Worm (Caenorhabditis elegans) whole organism, dauer: ENCODE results near the gene idh-2.

ENCODE experiments used
- unc-62 ChIP-seq: sonication (generic microtip); optimal IDR thresholded peaks from 2 replicates; lab custom pipeline; 2017; ENCODE audit warnings: missing biosample characterization, missing genetic modification reagents, missing genetic modification characterization

Gene idh-2

DNA sequence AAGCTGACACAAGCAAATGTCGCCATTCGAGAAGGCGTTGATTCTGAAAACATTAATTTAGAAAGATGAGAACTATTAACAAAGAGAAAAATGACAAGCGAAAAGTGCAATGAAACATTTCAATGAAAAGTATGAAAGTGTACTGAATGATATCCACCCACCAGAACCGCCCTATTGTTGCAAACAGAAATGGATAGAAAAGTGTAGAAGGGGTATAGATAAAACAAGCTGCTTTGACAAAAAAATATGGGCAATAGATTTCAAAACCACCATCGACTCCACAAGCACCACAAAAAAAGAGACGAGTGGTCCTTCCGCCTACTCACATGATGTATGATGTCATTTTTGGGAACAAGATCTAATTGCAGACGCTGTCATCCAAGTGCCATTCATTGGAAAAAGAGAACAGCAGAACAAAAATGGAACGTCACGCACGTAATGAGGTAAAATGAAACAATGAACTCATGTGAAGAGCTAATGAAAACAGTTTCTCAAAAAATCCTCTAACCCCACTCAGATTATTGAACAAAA is 24.9 kb downstream of the idh-2 start, which contains the start of gene C34F6.10:
C34F6.10 (minus strand) TSS at position 51 of the 531 bp plus-strand sequence.
- TF ChIP-seq unc-62 (GFP tag; lab: Kevin White, UChicago): no peak

DNA sequence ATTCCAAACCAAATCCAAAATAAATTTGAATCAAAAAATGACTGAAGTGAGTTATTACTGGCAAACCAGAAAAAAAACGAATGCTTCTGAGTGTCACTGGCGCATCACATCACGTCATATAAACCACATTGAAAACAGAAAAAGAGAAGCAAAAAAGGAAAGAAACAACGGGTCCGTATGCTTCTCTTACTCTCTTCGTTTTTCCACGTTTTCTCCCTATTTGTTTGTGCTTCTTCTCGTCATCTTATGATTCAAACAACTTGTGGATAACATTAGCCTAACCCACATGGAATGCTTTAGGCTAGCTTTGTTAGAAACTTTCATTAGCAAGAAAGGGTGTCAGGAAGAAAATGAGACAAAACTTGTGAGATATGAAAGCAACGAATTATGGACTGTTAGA is 25.7 kb downstream of the idh-2 start:
- no peak for TF ChIP-seq unc-62 (GFP tag; lab: Kevin White, UChicago)

DNA sequence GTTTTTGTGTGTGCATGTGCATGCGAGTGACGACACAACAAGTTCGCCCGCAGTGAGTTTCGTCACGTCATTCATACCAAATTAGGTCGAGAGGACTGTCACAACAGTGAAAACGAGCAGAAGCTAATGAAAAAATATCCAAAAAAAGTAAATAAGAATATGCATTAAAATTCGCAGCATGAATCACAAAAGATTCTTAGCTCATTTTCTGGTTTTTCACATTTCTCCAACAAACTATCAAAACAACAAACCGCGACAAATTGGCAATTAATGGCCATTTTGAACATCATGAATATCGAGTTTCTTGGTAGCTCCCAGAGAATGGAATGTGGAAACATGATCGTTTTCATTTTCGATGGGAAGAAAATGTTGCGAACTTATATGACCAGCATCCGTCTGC is 27.8 kb downstream of the idh-2 start:
- no peak for TF ChIP-seq unc-62 (GFP tag; lab: Kevin White, UChicago)

DNA sequence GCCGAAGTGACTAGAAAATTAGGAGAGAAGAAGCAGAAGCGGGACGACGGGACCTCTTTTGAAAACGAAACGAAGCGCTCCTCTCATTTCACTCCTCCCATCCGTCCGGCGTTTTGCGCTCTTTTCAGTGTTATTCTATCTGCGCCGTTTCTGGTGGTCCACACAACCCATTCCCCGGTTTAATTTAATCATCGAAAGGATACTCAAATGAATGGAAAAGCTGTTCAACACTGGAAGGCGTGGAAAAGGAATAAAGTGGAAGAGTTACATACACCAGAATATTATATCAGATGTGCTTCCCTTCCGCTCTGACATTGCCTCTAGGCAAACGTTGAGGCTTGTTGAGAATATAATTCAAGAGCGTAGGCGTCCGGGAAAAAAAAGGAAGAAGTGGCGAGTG is 29.3 kb downstream of the idh-2 start:
- TF ChIP-seq unc-62 (GFP tag; lab: Kevin White, UChicago): no peak

DNA sequence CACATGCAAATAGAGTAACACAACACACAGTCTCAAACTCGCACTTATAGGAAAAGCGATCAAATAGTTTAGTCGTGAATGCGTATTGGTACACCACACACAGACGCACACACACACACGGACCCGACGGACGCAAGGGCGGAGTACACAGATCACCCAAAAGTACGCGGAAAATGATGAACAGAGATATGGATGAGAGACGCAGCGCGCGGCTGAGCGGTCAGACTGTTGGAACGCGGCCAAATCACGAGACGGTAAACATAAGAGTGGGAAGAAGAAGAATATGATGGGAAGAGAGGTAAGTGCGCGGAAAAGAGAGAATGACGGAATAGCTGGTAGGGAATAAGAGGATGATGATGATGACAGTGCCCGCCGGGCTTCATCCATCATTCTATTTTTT is 32.3 kb downstream of the idh-2 start:
- no peak for TF ChIP-seq unc-62 (GFP tag; lab: Kevin White, UChicago)

DNA sequence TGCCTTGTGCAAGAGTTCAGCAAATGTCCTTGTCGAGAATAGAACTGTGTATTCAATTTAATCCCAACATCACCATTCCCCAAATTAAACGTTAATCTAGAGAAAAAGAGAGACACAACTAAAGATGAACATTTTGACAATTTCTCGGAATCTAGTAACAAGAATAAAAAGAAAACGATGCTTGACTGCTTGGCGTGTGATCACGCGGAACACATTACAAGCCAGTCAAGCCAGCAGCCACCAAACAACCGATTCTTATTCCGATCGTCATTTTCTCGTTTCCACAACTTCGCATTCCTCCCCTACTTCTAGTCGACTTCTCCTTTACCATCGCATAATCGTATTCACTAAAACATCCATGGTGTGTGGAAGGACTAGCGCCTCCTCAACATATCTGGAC is 33.6 kb downstream of the idh-2 start:
- TF ChIP-seq unc-62 (GFP tag; lab: Kevin White, UChicago): no peak

DNA sequence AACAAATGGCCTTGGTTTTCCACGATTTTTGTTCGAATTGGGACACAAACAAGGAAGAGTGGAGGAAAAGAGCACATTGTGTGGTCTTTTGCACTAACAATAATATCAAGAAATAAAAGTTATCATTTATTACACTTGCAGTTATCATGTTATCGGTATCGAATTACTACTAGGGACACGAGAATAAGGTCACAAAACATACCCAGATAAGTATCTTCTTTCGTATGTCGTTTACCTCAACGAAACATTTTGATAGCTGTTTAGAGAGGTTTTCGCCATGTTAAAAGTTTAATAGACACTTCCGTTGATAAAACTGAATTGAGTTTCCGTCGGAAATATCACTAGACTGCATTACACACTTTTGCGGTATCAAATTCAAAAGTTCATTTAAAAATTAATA is 35.2 kb downstream of the idh-2 start:
- TF ChIP-seq unc-62 (GFP tag; lab: Kevin White, UChicago): no peak

DNA sequence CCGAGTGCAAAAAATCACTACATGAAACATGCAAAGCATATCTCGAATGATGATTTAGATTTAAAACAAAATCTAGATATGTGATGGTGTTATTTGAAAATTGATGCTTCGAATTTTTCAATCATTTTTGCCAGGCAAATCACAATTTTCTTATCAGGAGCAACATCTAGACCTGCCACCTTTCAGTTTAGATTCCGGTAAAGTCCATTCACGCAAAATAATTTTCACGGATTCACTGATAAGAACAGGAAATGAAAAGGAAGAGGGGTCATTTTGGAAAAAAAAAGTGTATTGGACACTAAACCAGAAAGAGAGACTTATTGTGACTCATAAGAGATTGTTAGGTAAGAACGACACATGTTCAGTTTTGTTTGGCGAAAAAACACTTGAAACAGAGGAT is 36.1 kb downstream of the idh-2 start:
- no peak for TF ChIP-seq unc-62 (GFP tag; lab: Kevin White, UChicago)

DNA sequence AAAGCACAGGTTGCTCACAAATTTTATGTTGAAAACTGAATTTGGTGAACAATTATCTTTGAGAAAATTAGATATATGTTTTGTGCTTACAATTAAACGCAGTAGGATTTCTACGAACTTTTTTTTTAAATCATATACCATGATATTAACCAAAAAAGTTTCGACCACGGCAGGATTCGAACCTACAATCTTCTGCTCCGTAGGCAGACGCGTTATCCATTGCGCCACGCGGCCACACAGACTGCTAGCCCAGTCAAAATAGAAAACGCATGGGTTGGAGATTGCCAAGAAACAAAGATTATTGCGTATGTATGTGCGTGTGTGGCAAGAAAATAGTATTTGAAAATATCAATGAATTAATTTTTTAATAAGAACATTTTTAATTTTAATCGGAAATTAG is 36.6 kb downstream of the idh-2 start:
- TF ChIP-seq unc-62 (GFP tag; lab: Kevin White, UChicago): no peak

DNA sequence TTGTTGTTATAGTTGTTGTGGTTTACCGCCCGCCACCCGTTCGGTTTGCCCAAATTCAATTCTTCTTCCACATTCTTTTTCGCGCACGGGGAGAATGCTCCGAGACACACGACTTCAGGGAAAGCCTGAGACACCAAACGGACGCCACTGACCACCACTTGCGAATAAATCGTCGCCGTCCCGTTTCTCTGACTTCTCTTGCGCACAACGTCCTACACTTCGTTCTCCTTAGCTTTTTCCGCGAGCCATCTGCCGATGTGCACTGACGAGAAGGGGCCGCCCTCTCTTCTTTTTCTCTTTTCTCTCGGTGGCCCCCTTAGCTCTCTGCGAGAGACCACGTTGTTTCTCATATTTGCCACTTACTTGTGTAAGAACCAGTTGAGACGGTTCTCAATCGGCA is 41.3 kb downstream of the idh-2 start, which contains the start of gene C03A3.1:
C03A3.1 (plus strand) TSS at position 291 of the 400 bp plus-strand sequence.
- no peak for TF ChIP-seq unc-62 (GFP tag; lab: Kevin White, UChicago)

DNA sequence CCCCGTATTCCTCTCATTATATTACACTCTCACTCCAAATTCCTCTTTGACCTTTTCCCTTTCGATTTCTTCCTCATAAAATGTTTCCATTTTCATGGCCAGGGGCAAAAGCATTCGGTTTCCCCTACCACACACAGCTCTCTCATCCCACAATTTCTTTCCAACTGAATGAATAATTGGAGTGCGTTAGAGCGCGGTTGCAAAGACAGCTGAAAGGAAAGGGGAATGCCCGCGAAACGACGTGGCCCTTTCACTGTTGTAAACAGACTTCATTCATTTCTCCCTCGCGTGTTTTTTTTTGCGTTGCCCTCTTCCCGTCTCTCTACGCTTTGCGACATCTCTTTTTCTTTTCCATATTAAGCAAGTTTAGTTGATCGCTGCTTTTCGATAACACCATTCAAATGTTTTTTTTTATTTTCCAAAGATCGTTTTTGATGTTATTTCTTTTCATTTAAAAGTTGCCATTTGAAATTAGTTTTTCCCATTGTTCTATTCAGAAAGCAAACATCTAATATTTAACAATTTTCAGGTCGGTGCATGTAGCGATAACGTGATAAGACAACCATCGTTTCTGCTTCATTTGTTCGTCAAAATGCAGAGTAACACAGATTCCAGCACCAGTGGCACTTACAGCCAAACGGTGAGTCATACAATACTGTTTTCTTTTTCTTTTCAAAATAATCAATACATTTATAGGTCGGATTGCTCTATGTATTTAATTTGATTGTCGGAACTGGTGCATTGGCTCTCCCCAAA is 46.7 kb downstream of the idh-2 start, which contains the start of gene C03A3.2:
C03A3.2 (plus strand) TSS at position 530 of the 756 bp plus-strand sequence.
- no peak for TF ChIP-seq unc-62 (GFP tag; lab: Kevin White, UChicago)

DNA sequence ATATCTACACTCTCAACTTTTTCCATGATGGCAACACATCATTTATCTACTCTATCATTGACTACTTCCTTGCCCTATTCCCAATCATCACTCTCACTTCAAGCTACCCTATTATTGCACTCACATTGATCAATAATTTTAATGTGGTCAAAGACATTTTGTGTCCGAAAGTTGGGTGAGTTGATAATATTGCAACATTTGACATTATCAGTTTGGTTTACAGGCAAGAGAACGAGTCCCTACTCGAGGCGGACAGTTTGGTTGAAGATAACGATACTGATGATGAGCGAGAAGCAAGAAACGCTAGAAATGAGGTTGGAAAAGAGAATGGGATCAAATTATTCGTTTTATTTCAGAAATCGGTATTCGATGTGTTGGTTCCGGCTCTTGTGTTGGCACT is 48.9 kb downstream of the idh-2 start:
- no peak for TF ChIP-seq unc-62 (GFP tag; lab: Kevin White, UChicago)

DNA sequence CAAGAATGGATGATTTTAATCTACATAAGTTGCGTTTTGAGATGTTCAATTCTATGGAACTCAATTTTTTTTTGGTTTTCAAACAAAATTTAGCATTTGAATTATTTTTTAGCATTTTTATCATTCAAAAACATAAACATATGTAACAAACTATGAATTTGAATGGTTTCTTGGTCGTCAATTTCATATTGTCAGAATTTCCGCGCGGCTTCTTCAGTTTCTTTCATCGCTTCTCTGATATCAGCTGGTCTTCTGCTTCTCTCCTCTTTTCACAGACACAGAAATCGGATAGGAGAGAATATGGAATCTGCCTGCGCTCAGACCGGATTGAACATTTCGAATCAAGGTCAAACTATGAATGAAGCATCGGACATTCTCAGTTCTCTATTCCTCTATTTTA is 50.9 kb downstream of the idh-2 start, which contains the start of gene C03A3.9:
C03A3.9 (plus strand) TSS at position 301 of the 400 bp plus-strand sequence.
- no peak for TF ChIP-seq unc-62 (GFP tag; lab: Kevin White, UChicago)
